Worm (Caenorhabditis elegans): Measurements from ENCODE around the gene ZC250.5.

ZC250.5 gene

ce11 chrV:5835979-5836615 is 30.5 kb downstream of the ZC250.5 start:
- TF ChIP-seq F13H6.1 (tag; optimal IDR thresholded peaks at IDR 0.05) (no peak), fax-1 (tag; optimal IDR thresholded peaks at IDR 0.05) (no peak), ceh-14 (tag; optimal IDR thresholded peaks at IDR 0.05) (no peak), C08G9.2 (tag; optimal IDR thresholded peaks at IDR 0.05) (peak; percentile 1), tbx-7 (tag; optimal IDR thresholded peaks at IDR 0.05) (no peak), ama-1 (optimal IDR thresholded peaks at IDR 0.05) (no peak), hlh-30 (tag; optimal IDR thresholded peaks at IDR 0.05; ENCODE audit: insufficient read depth) (no peak), ceh-2 (tag; optimal IDR thresholded peaks at IDR 0.05) (no peak), ceh-34 (tag; optimal IDR thresholded peaks at IDR 0.05) (peak; percentile 17), ceh-24 (tag; optimal IDR thresholded peaks at IDR 0.05) (no peak), T23F11.4 (GFP tag; optimal IDR thresholded peaks at IDR 0.05) (no peak), K09A11.1 (tag; optimal IDR thresholded peaks at IDR 0.05; ENCODE audit: insufficient read depth) (no peak), eyg-1 (tag; optimal IDR thresholded peaks at IDR 0.05) (no peak), dve-1 (tag; optimal IDR thresholded peaks at IDR 0.05) (no peak), syd-9 (tag; optimal IDR thresholded peaks at IDR 0.05) (no peak), mec-3 (tag; optimal IDR thresholded peaks at IDR 0.05; ENCODE audit: borderline replicate concordance) (peak; percentile 64), pha-2 (tag; optimal IDR thresholded peaks at IDR 0.05) (no peak), sdc-2 (tag; optimal IDR thresholded peaks at IDR 0.05) (no peak), nhr-11 (tag; optimal IDR thresholded peaks at IDR 0.05) (no peak)

- no peak for TF ChIP-seq ceh-48 (tag; optimal IDR thresholded peaks at IDR 0.05)
Measured at ce11 chrV:5836616-5836982, 31.0 kb downstream of the ZC250.5 start, which contains the start of gene col-140. col-140 (minus strand) TSS chrV:5836834.

- TF ChIP-seq hlh-30 (tag; optimal IDR thresholded peaks at IDR 0.05; ENCODE audit: insufficient read depth) (no peak), sdc-2 (tag; optimal IDR thresholded peaks at IDR 0.05) (no peak), gmeb-2 (tag; optimal IDR thresholded peaks at IDR 0.05) (no peak), elt-2 (tag; optimal IDR thresholded peaks at IDR 0.05) (no peak), madf-2 (tag; optimal IDR thresholded peaks at IDR 0.05) (no peak), ceh-14 (tag; optimal IDR thresholded peaks at IDR 0.05) (no peak), nhr-11 (tag; optimal IDR thresholded peaks at IDR 0.05) (no peak), ahr-1 (tag; optimal IDR thresholded peaks at IDR 0.05) (no peak), pqm-1 (tag; optimal IDR thresholded peaks at IDR 0.05) (no peak), fkh-10 (GFP tag; optimal IDR thresholded peaks at IDR 0.05) (no peak), ceh-24 (tag; optimal IDR thresholded peaks at IDR 0.05) (no peak), hlh-8 (tag; optimal IDR thresholded peaks at IDR 0.05) (no peak), sox-2 (GFP tag; IDR thresholded peaks at IDR 0.05) (no peak), pha-2 (tag; optimal IDR thresholded peaks at IDR 0.05) (no peak), hlh-15 (tag; optimal IDR thresholded peaks at IDR 0.05) (no peak), lim-6 (tag; optimal IDR thresholded peaks at IDR 0.05) (no peak), nhr-232 (tag; optimal IDR thresholded peaks at IDR 0.05) (no peak)
Measured at ce11 chrV:5838576-5839366, 33.2 kb downstream of the ZC250.5 start, which contains the start of gene F26F12.2. F26F12.2 (minus strand) TSS chrV:5838613.

ce11 chrV:5840939-5841338 is 35.4 kb downstream of the ZC250.5 start:
- TF ChIP-seq pat-9 (tag; optimal IDR thresholded peaks at IDR 0.05) (no peak), pha-4 (tag; optimal IDR thresholded peaks at IDR 0.05) (no peak), pha-2 (tag; optimal IDR thresholded peaks at IDR 0.05) (no peak), ceh-48 (tag; optimal IDR thresholded peaks at IDR 0.05) (no peak), rnt-1 (tag; optimal IDR thresholded peaks at IDR 0.05) (no peak), ceh-14 (tag; optimal IDR thresholded peaks at IDR 0.05) (no peak), ceh-30 (tag; optimal IDR thresholded peaks at IDR 0.05) (no peak), ceh-19 (GFP tag; optimal IDR thresholded peaks at IDR 0.05) (no peak), K09A11.1 (tag; optimal IDR thresholded peaks at IDR 0.05; ENCODE audit: insufficient read depth) (no peak), hlh-8 (tag; optimal IDR thresholded peaks at IDR 0.05) (no peak), elt-4 (tag; optimal IDR thresholded peaks at IDR 0.05) (no peak), npax-4 (tag; optimal IDR thresholded peaks at IDR 0.05) (no peak), hlh-15 (tag; optimal IDR thresholded peaks at IDR 0.05) (no peak), ceh-24 (tag; optimal IDR thresholded peaks at IDR 0.05) (no peak), ceh-31 (tag; optimal IDR thresholded peaks at IDR 0.05) (no peak), nfya-1 (tag; optimal IDR thresholded peaks at IDR 0.05) (no peak), hlh-30 (tag; optimal IDR thresholded peaks at IDR 0.05; ENCODE audit: insufficient read depth) (no peak), unc-42 (tag; optimal IDR thresholded peaks at IDR 0.05) (no peak), C38D4.7 (GFP tag; optimal IDR thresholded peaks at IDR 0.05) (no peak), nhr-232 (tag; optimal IDR thresholded peaks at IDR 0.05) (no peak)

Measured in whole organism, late embryonic.